Fruit fly (Drosophila melanogaster): Measurements from ENCODE around the gene TwdlL.

TwdlL gene

dm6 chr3R:26636388-26636787 lies 10.9 kb upstream of the TwdlL start, which contains the start of gene TwdlS:
Gene TwdlS (plus strand): TSS chr3R:26636688.
- TF ChIP-seq D1 (tag; optimal IDR thresholded peaks at IDR 0.05): no peak
- TF ChIP-seq CG10348 (GFP tag; IDR thresholded peaks at IDR 0.05): no peak
- no peak for TF ChIP-seq EcR (GFP tag; optimal IDR thresholded peaks at IDR 0.05)
- no peak for TF ChIP-seq CG17806 (tag; optimal IDR thresholded peaks at IDR 0.05)
- no peak for TF ChIP-seq CG12605 (GFP tag; IDR thresholded peaks at IDR 0.05)
- no peak for TF ChIP-seq Pif1B (GFP tag; optimal IDR thresholded peaks at IDR 0.05)
- TF ChIP-seq CG34367 (tag; optimal IDR thresholded peaks at IDR 0.05): no peak
- no peak for TF ChIP-seq Pif1A (GFP tag; optimal IDR thresholded peaks at IDR 0.05)
- TF ChIP-seq CG8159 (tag; optimal IDR thresholded peaks at IDR 0.05): no peak
- no peak for TF ChIP-seq CG8301 (tag; optimal IDR thresholded peaks at IDR 0.05)
- TF ChIP-seq gl (tag; optimal IDR thresholded peaks at IDR 0.05): no peak
- no peak for TF ChIP-seq Snoo (tag; optimal IDR thresholded peaks at IDR 0.05)
- TF ChIP-seq CG32121 (GFP tag; IDR thresholded peaks at IDR 0.05): no peak
- no peak for TF ChIP-seq rn (GFP tag; IDR thresholded peaks at IDR 0.05)
- no peak for TF ChIP-seq CG9948 (tag; optimal IDR thresholded peaks at IDR 0.05)
- TF ChIP-seq CG4496 (GFP tag; IDR thresholded peaks at IDR 0.05): no peak
- no peak for TF ChIP-seq CG13204 (GFP tag; optimal IDR thresholded peaks at IDR 0.05)
- TF ChIP-seq CG14655 (GFP tag; optimal IDR thresholded peaks at IDR 0.05): no peak
- no peak for TF ChIP-seq fd96Ca (GFP tag; IDR thresholded peaks at IDR 0.05)
- no peak for TF ChIP-seq CG15710 (tag; optimal IDR thresholded peaks at IDR 0.05)

dm6 chr3R:26634585-26634984 lies 9.1 kb upstream of the TwdlL start, which contains the start of gene TwdlR:
Gene TwdlR (plus strand): TSS chr3R:26634885.
- TF ChIP-seq CG32121 (GFP tag; IDR thresholded peaks at IDR 0.05): no peak
- TF ChIP-seq Ets98B (GFP tag; IDR thresholded peaks at IDR 0.05): no peak
- no peak for TF ChIP-seq D1 (tag; optimal IDR thresholded peaks at IDR 0.05)
- no peak for TF ChIP-seq CG14655 (GFP tag; optimal IDR thresholded peaks at IDR 0.05)
- TF ChIP-seq rn (GFP tag; IDR thresholded peaks at IDR 0.05): no peak
- TF ChIP-seq CG8159 (tag; optimal IDR thresholded peaks at IDR 0.05): no peak
- TF ChIP-seq gl (tag; optimal IDR thresholded peaks at IDR 0.05): no peak
- no peak for TF ChIP-seq CG4496 (GFP tag; IDR thresholded peaks at IDR 0.05)
- no peak for TF ChIP-seq CG10348 (GFP tag; IDR thresholded peaks at IDR 0.05)
- no peak for TF ChIP-seq Pif1A (GFP tag; optimal IDR thresholded peaks at IDR 0.05)

- TF ChIP-seq EcR (GFP tag; optimal IDR thresholded peaks at IDR 0.05): no peak
- no peak for TF ChIP-seq D1 (tag; optimal IDR thresholded peaks at IDR 0.05)
- no peak for TF ChIP-seq CG34367 (tag; optimal IDR thresholded peaks at IDR 0.05)
- TF ChIP-seq CG32121 (GFP tag; IDR thresholded peaks at IDR 0.05): no peak
- TF ChIP-seq CG9948 (tag; optimal IDR thresholded peaks at IDR 0.05): no peak
- TF ChIP-seq Ets98B (GFP tag; IDR thresholded peaks at IDR 0.05): no peak
Measured at dm6 chr3R:26633432-26633831, 8.0 kb upstream of the TwdlL start, which contains the start of gene TwdlH. Gene TwdlH (plus strand): TSS chr3R:26633732.

dm6 chr3R:26633010-26633409 lies 7.6 kb upstream of the TwdlL start:
- TF ChIP-seq CG4496 (GFP tag; IDR thresholded peaks at IDR 0.05) (no peak), Ets98B (GFP tag; IDR thresholded peaks at IDR 0.05) (no peak), CG10348 (GFP tag; IDR thresholded peaks at IDR 0.05) (no peak), CG13204 (GFP tag; optimal IDR thresholded peaks at IDR 0.05) (no peak), CG34367 (tag; optimal IDR thresholded peaks at IDR 0.05) (no peak), D1 (tag; optimal IDR thresholded peaks at IDR 0.05) (no peak), CG14655 (GFP tag; optimal IDR thresholded peaks at IDR 0.05) (no peak), CG8159 (tag; optimal IDR thresholded peaks at IDR 0.05) (no peak), CG8301 (tag; optimal IDR thresholded peaks at IDR 0.05) (no peak), CG12605 (GFP tag; IDR thresholded peaks at IDR 0.05) (no peak), Pif1B (GFP tag; optimal IDR thresholded peaks at IDR 0.05) (no peak)

- TF ChIP-seq CG34367 (tag; optimal IDR thresholded peaks at IDR 0.05) (no peak), CG9948 (tag; optimal IDR thresholded peaks at IDR 0.05) (no peak), Pif1B (GFP tag; optimal IDR thresholded peaks at IDR 0.05) (no peak), D1 (tag; optimal IDR thresholded peaks at IDR 0.05) (no peak), EcR (GFP tag; optimal IDR thresholded peaks at IDR 0.05) (no peak), CG32121 (GFP tag; IDR thresholded peaks at IDR 0.05) (no peak), CG8159 (tag; optimal IDR thresholded peaks at IDR 0.05) (no peak), CG13204 (GFP tag; optimal IDR thresholded peaks at IDR 0.05) (no peak), CG10348 (GFP tag; IDR thresholded peaks at IDR 0.05) (no peak), CG17806 (tag; optimal IDR thresholded peaks at IDR 0.05) (no peak)
Measured at dm6 chr3R:26631334-26631919, 6.0 kb upstream of the TwdlL start, which contains the start of gene TwdlN. Gene TwdlN (plus strand): TSS chr3R:26631869.

dm6 chr3R:26629618-26630017 lies 4.2 kb upstream of the TwdlL start, which contains the start of gene TwdlJ:
Gene TwdlJ (plus strand): TSS chr3R:26629918.
- TF ChIP-seq gl (tag; optimal IDR thresholded peaks at IDR 0.05) (no peak), CG12605 (GFP tag; IDR thresholded peaks at IDR 0.05) (no peak), CG13204 (GFP tag; optimal IDR thresholded peaks at IDR 0.05) (no peak), Pif1A (GFP tag; optimal IDR thresholded peaks at IDR 0.05) (no peak), EcR (GFP tag; optimal IDR thresholded peaks at IDR 0.05) (no peak), D1 (tag; optimal IDR thresholded peaks at IDR 0.05) (no peak), Ets98B (GFP tag; IDR thresholded peaks at IDR 0.05) (no peak), CG14655 (GFP tag; optimal IDR thresholded peaks at IDR 0.05) (no peak), CG15710 (tag; optimal IDR thresholded peaks at IDR 0.05) (no peak), Snoo (tag; optimal IDR thresholded peaks at IDR 0.05) (no peak)
